ENCODE assay signal across 3 worm cellular contexts in the genomic region with DNA sequence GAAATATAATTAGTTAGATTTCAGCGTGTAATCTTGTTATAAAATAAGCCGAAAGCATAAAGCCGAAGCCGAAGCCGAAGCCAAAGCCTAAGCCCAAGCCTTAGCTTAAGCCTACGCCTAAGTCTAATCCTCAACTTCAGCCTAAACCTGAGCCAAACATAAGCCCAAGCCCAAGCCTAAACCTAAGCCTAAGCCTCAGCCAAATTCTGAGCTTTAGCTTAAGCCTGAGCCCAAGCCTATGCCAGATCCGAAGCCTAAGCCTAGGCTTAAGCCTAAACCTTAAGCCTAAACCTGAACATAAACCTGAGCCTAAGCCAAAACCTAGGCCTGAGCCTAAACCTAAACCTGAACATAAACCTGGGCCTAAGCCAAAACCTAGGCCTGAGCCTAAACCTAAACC.
TF ChIP-seq lines count a peak whose summit lies in the region.

No protein-coding gene starts in this region.

TF ChIP-seq in whole organism, L4 larva, 104 proteins besides CTCF, POLR2A, EP300 and RAD21:
- 0 out of 2 replicates have a peak, but pooled peaks have one; percentile 21 for TF ChIP-seq dmd-8 (GFP tag; IDR thresholded peaks at IDR 0.05; lab: Robert Waterston, UW)
- no peak for TF ChIP-seq nhr-11 (tag; optimal IDR thresholded peaks at IDR 0.05; lab: Kevin White, UChicago)

TF ChIP-seq in whole organism, early embryonic, 17 proteins besides CTCF, POLR2A, EP300 and RAD21:
- TF ChIP-seq flt-1 (GFP tag; IDR thresholded peaks at IDR 0.05; lab: Robert Waterston, UW) (no peak), ceh-36 (tag; optimal IDR thresholded peaks at IDR 0.05; lab: Kevin White, UChicago) (peak; percentile 65)

TF ChIP-seq in whole organism, late embryonic, 69 proteins besides CTCF, POLR2A, EP300 and RAD21:
- TF ChIP-seq T23F11.4 (GFP tag; optimal IDR thresholded peaks at IDR 0.05; lab: Kevin White, UChicago) (no peak), sox-4 (tag; optimal IDR thresholded peaks at IDR 0.05; lab: Kevin White, UChicago) (no peak), ceh-14 (tag; optimal IDR thresholded peaks at IDR 0.05; lab: Kevin White, UChicago) (no peak), dve-1 (tag; optimal IDR thresholded peaks at IDR 0.05; lab: Kevin White, UChicago) (peak; percentile 79), Y22D7AL.16 (tag; optimal IDR thresholded peaks at IDR 0.05; lab: Kevin White, UChicago) (no peak)

Comparison
In these comparisons a context has a peak if more than half of its experiments do, and no peak if none do; other contexts are left out.
1. Of the 7 proteins assayed by ChIP-seq in both whole organism, L4 larva and whole organism, late embryonic: peak only in whole organism, L4 larva: none; only in whole organism, late embryonic: dve-1; in both: none; in neither: 6.